Worm (Caenorhabditis elegans) whole organism, young adult: ENCODE results near the gene Y55F3AM.11.
A peak's percentile ranks its signal among the peaks of the same experiment; 100 is the strongest.

Experiments used
- B0019.2 ChIP-seq: fragments of 200-800 bp; sonication (Bioruptor generic); conservative IDR thresholded peaks from 2 replicates; pipeline ENCODE4 v1.3.6; 2022; ENCODE audit warnings: missing genetic modification reagents, missing genetic modification characterization, missing compliant biosample characterization
- B0261.1 ChIP-seq: sonication (generic microtip); optimal IDR thresholded peaks from 2 replicates; lab custom pipeline; 2016; ENCODE audit warnings: mild to moderate bottlenecking, missing genetic modification characterization, moderate library complexity, missing compliant biosample characterization
- B0336.3 ChIP-seq: fragments of 200-800 bp; sonication (Bioruptor generic); IDR thresholded peaks from 2 replicates; pipeline ENCODE4 v1.3.6; 2022; ENCODE audit warnings: missing genetic modification characterization, missing compliant biosample characterization
- F22D6.2 ChIP-seq: sonication (generic microtip); optimal IDR thresholded peaks from 2 replicates; lab custom pipeline; 2016; ENCODE audit warnings: mild to moderate bottlenecking, missing genetic modification characterization, missing compliant biosample characterization
- F23B12.7 ChIP-seq: sonication (generic microtip); optimal IDR thresholded peaks from 2 replicates; lab custom pipeline; 2017; ENCODE audit warnings: missing genetic modification characterization, mild to moderate bottlenecking, missing compliant biosample characterization, antibody characterized with exemption, moderate library complexity; ENCODE audit not compliant: insufficient read depth
- F39B2.1 ChIP-seq: fragments of 200-800 bp; sonication (Bioruptor generic); IDR thresholded peaks from 2 replicates; pipeline ENCODE4 v1.3.6; 2022; ENCODE audit warnings: missing genetic modification reagents, missing genetic modification characterization, missing compliant biosample characterization
- F49E8.2 ChIP-seq: sonication (generic microtip); optimal IDR thresholded peaks from 3 replicates; lab custom pipeline; 2017; ENCODE audit warnings: missing genetic modification characterization, mild to moderate bottlenecking, missing compliant biosample characterization, antibody characterized with exemption, moderate library complexity; ENCODE audit not compliant: insufficient read depth
- F57A8.1 ChIP-seq: fragments of 200-800 bp; sonication (Bioruptor generic); optimal IDR thresholded peaks from 2 replicates; lab custom pipeline; 2018; ENCODE audit warnings: mild to moderate bottlenecking, missing genetic modification characterization, moderate library complexity, missing compliant biosample characterization
- F57C9.4 ChIP-seq: sonication (generic microtip); optimal IDR thresholded peaks from 2 replicates; lab custom pipeline; 2017; ENCODE audit warnings: mild to moderate bottlenecking, missing genetic modification characterization, missing compliant biosample characterization
- T26A5.8 ChIP-seq: sonication (generic microtip); optimal IDR thresholded peaks from 2 replicates; lab custom pipeline; 2016; ENCODE audit warnings: missing genetic modification characterization, missing compliant biosample characterization
- Y53F4B.3 ChIP-seq: fragments of 200-800 bp; sonication (Bioruptor generic); IDR thresholded peaks from 2 replicates; pipeline ENCODE4 v1.3.6; 2022; ENCODE audit warnings: missing genetic modification reagents, missing genetic modification characterization, missing compliant biosample characterization
- Y53G8AR.9 ChIP-seq: fragments of 200-800 bp; sonication (Bioruptor generic); conservative IDR thresholded peaks from 2 replicates; pipeline ENCODE4 v1.3.6; 2022; ENCODE audit warnings: missing genetic modification reagents, missing genetic modification characterization, missing compliant biosample characterization
- Y56A3A.18 ChIP-seq: fragments of 200-800 bp; sonication (Bioruptor generic); IDR thresholded peaks from 2 replicates; pipeline ENCODE4 v1.3.6; 2022; ENCODE audit warnings: missing genetic modification reagents, missing genetic modification characterization, missing compliant biosample characterization
- Y67H2A.10 ChIP-seq: fragments of 200-800 bp; sonication (Bioruptor generic); conservative IDR thresholded peaks from 2 replicates; pipeline ENCODE4 v1.3.6; 2022; ENCODE audit warnings: missing genetic modification reagents, missing genetic modification characterization, missing compliant biosample characterization
- akir-1 ChIP-seq: fragments of 200-800 bp; sonication (Bioruptor generic); optimal IDR thresholded peaks from 2 replicates; lab custom pipeline; 2018; ENCODE audit warnings: mild to moderate bottlenecking, missing genetic modification characterization, moderate library complexity, missing compliant biosample characterization
- ama-1 ChIP-seq, 3 experiments: fragments of 150-350 bp in 1 of 3; sonication (generic microtip) in 2 of 3; optimal IDR thresholded peaks; 2 replicates each; lab custom pipeline; 2014 to 2018; ENCODE audit warnings: missing biosample characterization in 2 of 3, missing genetic modification characterization in 2 of 3, missing genetic modification reagents in 2 of 3
- aptf-2 ChIP-seq: fragments of 200-800 bp; sonication (Bioruptor generic); conservative IDR thresholded peaks from 2 replicates; pipeline ENCODE4 v1.3.6; 2022; ENCODE audit warnings: missing genetic modification reagents, missing genetic modification characterization, missing compliant biosample characterization
- aptf-3 ChIP-seq: fragments of 200-800 bp; sonication (Bioruptor generic); IDR thresholded peaks from 2 replicates; pipeline ENCODE4 v1.3.6; 2022; ENCODE audit warnings: missing genetic modification characterization, missing compliant biosample characterization
- athp-1 ChIP-seq: sonication (generic microtip); optimal IDR thresholded peaks from 2 replicates; lab custom pipeline; 2017; ENCODE audit warnings: mild to moderate bottlenecking, missing genetic modification characterization, missing compliant biosample characterization
- attf-3 ChIP-seq: fragments of 200-800 bp; sonication (Bioruptor generic); conservative IDR thresholded peaks from 2 replicates; pipeline ENCODE4 v1.3.6; 2022; ENCODE audit warnings: missing genetic modification reagents, missing genetic modification characterization, missing compliant biosample characterization
- attf-5 ChIP-seq: fragments of 200-800 bp; sonication (Bioruptor generic); optimal IDR thresholded peaks from 2 replicates; lab custom pipeline; 2018; ENCODE audit warnings: mild to moderate bottlenecking, missing genetic modification characterization, missing compliant biosample characterization
- attf-6 ChIP-seq: fragments of 200-800 bp; sonication (Bioruptor generic); IDR thresholded peaks from 2 replicates; pipeline ENCODE4 v1.3.6; 2022; ENCODE audit warnings: missing genetic modification reagents, missing genetic modification characterization, missing compliant biosample characterization
- ccch-3 ChIP-seq: fragments of 200-800 bp; sonication (Bioruptor generic); optimal IDR thresholded peaks from 2 replicates; lab custom pipeline; 2018; ENCODE audit warnings: mild to moderate bottlenecking, missing genetic modification characterization, missing compliant biosample characterization
- cebp-1 ChIP-seq, 2 experiments: fragments of 200-800 bp in 1 of 2; sonication (Bioruptor generic) in 1 of 2; sonication (generic microtip) in 1 of 2; IDR thresholded peaks in 1 of 2; optimal IDR thresholded peaks in 1 of 2; 2 replicates each; pipeline versions ENCODE4 v1.3.6 to Lab custom; 2017 to 2022; ENCODE audit warnings: missing compliant biosample characterization in 2 of 2, missing genetic modification characterization in 2 of 2, mild to moderate bottlenecking in 1 of 2, missing genetic modification reagents in 1 of 2, moderate library complexity in 1 of 2
- cebp-2 ChIP-seq: fragments of 200-800 bp; sonication (Bioruptor generic); IDR thresholded peaks from 2 replicates; pipeline ENCODE4 v1.3.6; 2022; ENCODE audit warnings: missing genetic modification characterization, missing compliant biosample characterization
- ceh-100 ChIP-seq: fragments of 200-800 bp; sonication (Bioruptor generic); IDR thresholded peaks from 2 replicates; pipeline ENCODE4 v1.3.6; 2022; ENCODE audit warnings: missing genetic modification reagents, missing genetic modification characterization, missing compliant biosample characterization
- ceh-27 ChIP-seq: fragments of 200-800 bp; sonication (Bioruptor generic); optimal IDR thresholded peaks from 2 replicates; lab custom pipeline; 2018; ENCODE audit warnings: mild to moderate bottlenecking, missing genetic modification characterization, moderate library complexity, missing compliant biosample characterization
- ceh-40 ChIP-seq: fragments of 200-800 bp; sonication (Bioruptor generic); IDR thresholded peaks from 2 replicates; pipeline ENCODE4 v1.3.6; 2022; ENCODE audit warnings: missing genetic modification characterization, missing compliant biosample characterization
- fkh-3 ChIP-seq: sonication (generic microtip); optimal IDR thresholded peaks from 2 replicates; lab custom pipeline; 2016; ENCODE audit warnings: mild to moderate bottlenecking, missing genetic modification characterization, missing compliant biosample characterization
- hrde-1 ChIP-seq: sonication (generic microtip); optimal IDR thresholded peaks from 2 replicates; lab custom pipeline; 2016; ENCODE audit warnings: missing genetic modification characterization, mild to moderate bottlenecking, missing compliant biosample characterization, moderate library complexity, missing genotype, missing genetic modification reagents, borderline replicate concordance
- hsf-1 ChIP-seq: fragments of 200-800 bp; sonication (Bioruptor generic); IDR thresholded peaks from 2 replicates; pipeline ENCODE4 v1.3.6; 2022; ENCODE audit warnings: missing genetic modification reagents, missing genetic modification characterization, missing compliant biosample characterization
- let-607 ChIP-seq, 2 experiments: fragments of 200-800 bp in 1 of 2; sonication (Bioruptor generic) in 1 of 2; sonication (generic microtip) in 1 of 2; optimal IDR thresholded peaks; 2 replicates each; lab custom pipeline; 2016 to 2018; ENCODE audit warnings: mild to moderate bottlenecking in 2 of 2, missing compliant biosample characterization in 2 of 2, missing genetic modification characterization in 2 of 2, moderate library complexity in 2 of 2, missing genotype in 1 of 2
- lin-40 ChIP-seq: sonication (generic microtip); optimal IDR thresholded peaks from 2 replicates; lab custom pipeline; 2016; ENCODE audit warnings: missing genetic modification characterization, mild to moderate bottlenecking, missing compliant biosample characterization, missing genotype, missing genetic modification reagents
- lir-1 ChIP-seq: fragments of 200-800 bp; sonication (Bioruptor generic); conservative IDR thresholded peaks from 2 replicates; pipeline ENCODE4 v1.3.6; 2022; ENCODE audit warnings: missing genetic modification reagents, missing genetic modification characterization, missing compliant biosample characterization
- lsl-1 ChIP-seq: fragments of 200-800 bp; sonication (Bioruptor generic); optimal IDR thresholded peaks from 2 replicates; lab custom pipeline; 2018; ENCODE audit warnings: mild to moderate bottlenecking, missing genetic modification characterization, moderate library complexity, missing compliant biosample characterization
- madf-3 ChIP-seq: fragments of 200-800 bp; sonication (Bioruptor generic); IDR thresholded peaks from 2 replicates; pipeline ENCODE4 v1.3.6; 2022; ENCODE audit warnings: missing genetic modification reagents, missing genetic modification characterization, missing compliant biosample characterization
- madf-6 ChIP-seq: fragments of 200-800 bp; sonication (Bioruptor generic); IDR thresholded peaks from 2 replicates; pipeline ENCODE4 v1.3.6; 2022; ENCODE audit warnings: missing genetic modification reagents, missing genetic modification characterization, missing compliant biosample characterization
- nfyb-1 ChIP-seq: fragments of 200-800 bp; sonication (Bioruptor generic); IDR thresholded peaks from 2 replicates; pipeline ENCODE4 v1.3.6; 2022; ENCODE audit warnings: missing genetic modification reagents, missing genetic modification characterization, missing compliant biosample characterization
- nhr-179 ChIP-seq: sonication (generic microtip); optimal IDR thresholded peaks from 2 replicates; lab custom pipeline; 2016; ENCODE audit warnings: mild to moderate bottlenecking, missing genetic modification characterization, missing compliant biosample characterization
- nhr-90 ChIP-seq: sonication (generic microtip); optimal IDR thresholded peaks from 2 replicates; lab custom pipeline; 2016; ENCODE audit warnings: missing genotype, mild to moderate bottlenecking, missing genetic modification characterization, missing compliant biosample characterization
- snpc-1.1 ChIP-seq: sonication (generic microtip); optimal IDR thresholded peaks from 2 replicates; lab custom pipeline; 2017; ENCODE audit warnings: missing genetic modification characterization, mild to moderate bottlenecking, missing compliant biosample characterization, antibody characterized with exemption, moderate library complexity, missing genotype, missing genetic modification reagents; ENCODE audit not compliant: insufficient read depth
- unc-130 ChIP-seq: sonication (generic microtip); optimal IDR thresholded peaks from 2 replicates; lab custom pipeline; 2016; ENCODE audit warnings: missing genetic modification reagents, missing genetic modification characterization, missing compliant biosample characterization
- zfh-2 ChIP-seq: fragments of 200-800 bp; sonication (Bioruptor generic); conservative IDR thresholded peaks from 2 replicates; pipeline ENCODE4 v1.3.6; 2022; ENCODE audit warnings: missing genetic modification reagents, missing genetic modification characterization, missing compliant biosample characterization
- ztf-22 ChIP-seq: fragments of 200-800 bp; sonication (Bioruptor generic); optimal IDR thresholded peaks from 2 replicates; lab custom pipeline; 2018; ENCODE audit warnings: mild to moderate bottlenecking, missing genetic modification characterization, moderate library complexity, missing compliant biosample characterization
- ztf-26 ChIP-seq: sonication (generic microtip); optimal IDR thresholded peaks from 2 replicates; lab custom pipeline; 2017; ENCODE audit warnings: missing genetic modification characterization, missing compliant biosample characterization
- ztf-28 ChIP-seq: fragments of 200-800 bp; sonication (Bioruptor generic); IDR thresholded peaks from 2 replicates; pipeline ENCODE4 v1.3.6; 2022; ENCODE audit warnings: missing genetic modification reagents, missing genetic modification characterization, missing compliant biosample characterization

Y55F3AM.11 gene

DNA sequence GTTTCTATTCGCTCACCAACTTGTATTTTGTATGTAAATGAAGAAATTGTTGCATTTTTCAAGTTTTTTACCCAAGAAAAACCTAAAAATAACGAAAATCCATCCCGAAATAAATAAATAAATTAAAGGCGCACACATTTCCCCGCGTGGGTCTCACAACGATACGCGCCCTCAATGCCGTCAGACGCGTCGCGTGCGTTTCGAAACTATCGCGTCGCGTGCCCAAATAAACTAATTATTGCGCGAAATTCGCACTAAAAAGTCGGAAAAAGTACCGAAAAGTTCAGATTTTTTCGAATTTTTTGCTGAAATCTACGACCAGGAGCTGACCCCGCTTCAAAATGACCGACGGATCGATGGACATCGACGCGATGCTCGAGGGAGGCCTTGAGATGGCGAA lies 31.7 kb downstream of the Y55F3AM.11 start, which contains the start of gene rbm-39 (continued):
- TF ChIP-seq ztf-22 (GFP tag; lab: Kevin White, UChicago), result no peak
- TF ChIP-seq snpc-1.1 (tag; lab: Kevin White, UChicago), result peak; percentile 50
- peak; percentile 22 for TF ChIP-seq hrde-1 (tag; lab: Kevin White, UChicago)
- no peak for TF ChIP-seq akir-1 (GFP tag; lab: Kevin White, UChicago)
- no peak for TF ChIP-seq cebp-2 (GFP tag; lab: Robert Waterston, UW)
- TF ChIP-seq cebp-1 (GFP tag; IDR thresholded peaks at IDR 0.05; lab: Robert Waterston, UW), result peak; percentile 64; the same call in 1 of the 2 replicates
- peak; percentile 92 for TF ChIP-seq cebp-1 (tag; optimal IDR thresholded peaks at IDR 0.05; lab: Kevin White, UChicago)
- TF ChIP-seq madf-3 (GFP tag; lab: Robert Waterston, UW), result peak; percentile 100
- TF ChIP-seq Y67H2A.10 (GFP tag; lab: Robert Waterston, UW), result peak; percentile 79
- no peak for TF ChIP-seq F22D6.2 (tag; lab: Kevin White, UChicago)
- peak; percentile 69; the same call in 1 of the 2 replicates for TF ChIP-seq ztf-28 (GFP tag; lab: Robert Waterston, UW)
- TF ChIP-seq F49E8.2 (tag; lab: Kevin White, UChicago), result peak; percentile 31
- no peak for TF ChIP-seq nhr-90 (tag; lab: Kevin White, UChicago)
- peak; percentile 33; the same call in 1 of the 2 replicates for TF ChIP-seq hsf-1 (GFP tag; lab: Robert Waterston, UW)
- TF ChIP-seq ceh-100, result peak; percentile 71
- no peak for TF ChIP-seq ceh-40 (GFP tag; lab: Robert Waterston, UW)
- TF ChIP-seq madf-6 (GFP tag; lab: Robert Waterston, UW), result peak; percentile 80
- peak; percentile 85 for TF ChIP-seq B0336.3 (GFP tag; lab: Robert Waterston, UW)
- no peak for TF ChIP-seq fkh-3
- no peak for TF ChIP-seq T26A5.8 (tag; lab: Kevin White, UChicago)
- TF ChIP-seq let-607 (tag; optimal IDR thresholded peaks at IDR 0.05; lab: Kevin White, UChicago), result peak in 1 of 2 experiments; percentile 13
- no peak for TF ChIP-seq F57C9.4
- TF ChIP-seq B0261.1 (tag; lab: Kevin White, UChicago), result no peak
- peak; percentile 90 for TF ChIP-seq attf-5
- TF ChIP-seq ccch-3 (GFP tag; lab: Kevin White, UChicago), result no peak
- TF ChIP-seq attf-6 (GFP tag; lab: Robert Waterston, UW), result no peak
- TF ChIP-seq aptf-2, result no peak
- TF ChIP-seq athp-1 (tag; lab: Kevin White, UChicago), result peak; percentile 64
- TF ChIP-seq lin-40, result peak; percentile 77
- peak; percentile 36 for TF ChIP-seq ceh-27
- TF ChIP-seq F23B12.7 (tag; lab: Kevin White, UChicago), result peak; percentile 79
- TF ChIP-seq ztf-26 (tag; lab: Kevin White, UChicago), result peak; percentile 30
- peak; percentile 69; the same call in 1 of the 2 replicates for TF ChIP-seq lir-1
- peak; percentile 6 for TF ChIP-seq unc-130 (GFP tag; lab: Kevin White, UChicago)
- peak; percentile 27 for TF ChIP-seq ama-1 (optimal IDR thresholded peaks at IDR 0.05; lab: Kevin White, UChicago)
- TF ChIP-seq ama-1 (GFP tag; optimal IDR thresholded peaks at IDR 0.05; lab: Kevin White, UChicago), result no peak
- TF ChIP-seq zfh-2, result 0 out of 2 replicates have a peak, but pooled peaks have one; percentile 18
- no peak for TF ChIP-seq F57A8.1 (GFP tag; lab: Kevin White, UChicago)
- TF ChIP-seq attf-3 (GFP tag; lab: Robert Waterston, UW), result peak; percentile 74
- no peak for TF ChIP-seq aptf-3 (GFP tag; lab: Robert Waterston, UW)
- TF ChIP-seq lsl-1 (GFP tag; lab: Kevin White, UChicago), result peak; percentile 78
- no peak for TF ChIP-seq F39B2.1 (GFP tag; lab: Robert Waterston, UW)
- peak; percentile 58; the same call in 1 of the 2 replicates for TF ChIP-seq B0019.2 (GFP tag; lab: Robert Waterston, UW)
- TF ChIP-seq nhr-179 (tag; lab: Kevin White, UChicago), result no peak
- TF ChIP-seq Y53F4B.3 (GFP tag; lab: Robert Waterston, UW), result peak; percentile 46; the same call in 1 of the 2 replicates
- peak; percentile 84 for TF ChIP-seq nfyb-1 (GFP tag; lab: Robert Waterston, UW)
- TF ChIP-seq Y56A3A.18 (GFP tag; lab: Robert Waterston, UW), result no peak
- TF ChIP-seq Y53G8AR.9, result no peak; the same call in 1 of the 2 replicates
